Comparison of ENCODE assay signal across 1 fruit fly cellular context in the genomic region with DNA sequence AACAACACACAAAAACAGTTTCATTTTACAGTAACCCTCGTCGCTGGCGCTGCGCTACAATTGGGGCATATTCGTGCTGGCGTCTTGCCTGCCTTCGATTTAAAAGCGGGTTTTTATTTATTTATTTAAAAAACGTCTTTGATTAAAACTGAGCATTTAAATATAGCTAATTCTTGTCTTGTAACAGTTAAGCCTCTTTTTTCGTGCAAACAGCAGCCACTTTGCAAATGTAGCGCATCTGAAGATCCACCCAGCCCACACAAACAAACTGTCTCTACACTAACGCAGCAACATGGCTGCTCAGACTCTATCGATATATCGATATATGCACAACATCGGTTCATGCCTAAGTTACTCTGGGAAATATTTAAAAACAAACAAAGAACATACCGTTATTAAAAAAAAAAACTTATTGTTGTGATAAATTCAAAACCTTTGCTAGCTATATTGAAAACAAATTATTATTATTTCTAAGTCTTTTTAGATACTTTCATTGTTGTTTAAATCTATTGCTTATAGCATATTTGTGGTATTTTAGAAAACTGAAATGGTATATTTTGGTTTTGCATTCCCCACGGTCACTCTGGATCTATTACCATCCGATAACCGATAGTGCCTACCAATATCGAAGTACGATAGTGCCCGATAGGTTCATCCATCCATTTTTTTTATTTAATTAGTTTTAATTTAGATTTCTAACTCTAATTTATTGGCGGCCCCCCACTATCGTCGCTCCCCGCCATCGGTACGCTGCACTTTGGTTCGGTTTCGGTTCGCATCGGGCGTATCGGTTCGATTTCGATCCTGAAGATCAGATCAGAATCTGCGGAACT.
A peak's percentile ranks its signal among the peaks of the same experiment; 100 is the strongest.
TF ChIP-seq lines count a peak whose summit lies in the region.

A gene (minus strand): TSS at position 287 of the 833 bp plus-strand sequence.
A gene (plus strand): TSS at position 615 of the 833 bp plus-strand sequence.

TF ChIP-seq in whole organism, embryonic, 481 proteins besides CTCF, POLR2A, EP300 and RAD21 (continued from another document and continues in another):
- TF ChIP-seq Hmx (GFP tag; optimal IDR thresholded peaks at IDR 0.05; lab: Kevin White, UChicago): peak; percentile 59
- TF ChIP-seq luna (GFP tag; optimal IDR thresholded peaks at IDR 0.05; lab: Kevin White, UChicago): peak; percentile 49
- peak; percentile 82 for TF ChIP-seq Dll (GFP tag; IDR thresholded peaks at IDR 0.05; lab: Robert Waterston, UW; ENCODE audit: partially characterized antibody)
- TF ChIP-seq CG15479 (GFP tag; optimal IDR thresholded peaks at IDR 0.05; lab: Kevin White, UChicago): no peak
- TF ChIP-seq CG30403 (GFP tag; optimal IDR thresholded peaks at IDR 0.05; lab: Kevin White, UChicago): peak; percentile 90
- peak; percentile 86 for TF ChIP-seq CG13624 (GFP tag; optimal IDR thresholded peaks at IDR 0.05; lab: Kevin White, UChicago)
- TF ChIP-seq rib (GFP tag; IDR thresholded peaks at IDR 0.05; lab: Robert Waterston, UW): peak; percentile 63; the same call in 1 of the 2 replicates
- TF ChIP-seq CG7928 (GFP tag; optimal IDR thresholded peaks at IDR 0.05; lab: Kevin White, UChicago): peak; percentile 86
- TF ChIP-seq CG10654 (GFP tag; optimal IDR thresholded peaks at IDR 0.05; lab: Kevin White, UChicago): peak; percentile 82
- peak; percentile 79 for TF ChIP-seq CG9876 (GFP tag; optimal IDR thresholded peaks at IDR 0.05; lab: Kevin White, UChicago)
- peak; percentile 81 for TF ChIP-seq CG2889 (GFP tag; IDR thresholded peaks at IDR 0.05; lab: Robert Waterston, UW)
- peak; percentile 89 for TF ChIP-seq gro (GFP tag; optimal IDR thresholded peaks at IDR 0.05; lab: Kevin White, UChicago)
- peak; percentile 66; the same call in 1 of the 2 replicates for TF ChIP-seq Oaz (GFP tag; IDR thresholded peaks at IDR 0.05; lab: Robert Waterston, UW)
- peak; percentile 68; the same call in 1 of the 2 replicates for TF ChIP-seq bbx (GFP tag; IDR thresholded peaks at IDR 0.05; lab: Robert Waterston, UW; ENCODE audit: partially characterized antibody)
- TF ChIP-seq croc (GFP tag; conservative IDR thresholded peaks at IDR 0.05; lab: Robert Waterston, UW): peak; percentile 78
- peak; percentile 78 for TF ChIP-seq CG4730 (GFP tag; IDR thresholded peaks at IDR 0.05; lab: Robert Waterston, UW)
- TF ChIP-seq pum (GFP tag; optimal IDR thresholded peaks at IDR 0.05; lab: Kevin White, UChicago): peak; percentile 90
- peak; percentile 68 for TF ChIP-seq org-1 (GFP tag; optimal IDR thresholded peaks at IDR 0.05; lab: Kevin White, UChicago)
- peak; percentile 67 for TF ChIP-seq gsb (GFP tag; IDR thresholded peaks at IDR 0.05; lab: Robert Waterston, UW)
- TF ChIP-seq bsh (GFP tag; optimal IDR thresholded peaks at IDR 0.05; lab: Kevin White, UChicago): peak; percentile 51 to 86
- TF ChIP-seq Neu2 (GFP tag; optimal IDR thresholded peaks at IDR 0.05; lab: Kevin White, UChicago; ENCODE audit: borderline replicate concordance): no peak
- no peak for TF ChIP-seq crol (GFP tag; IDR thresholded peaks at IDR 0.05; lab: Robert Waterston, UW)
- TF ChIP-seq wdn (GFP tag; IDR thresholded peaks at IDR 0.05; lab: Robert Waterston, UW): peak; percentile 81
- TF ChIP-seq CG8290 (GFP tag; optimal IDR thresholded peaks at IDR 0.05; lab: Kevin White, UChicago): no peak
- peak; percentile 16 to 63 for TF ChIP-seq CG8290 (tag; optimal IDR thresholded peaks at IDR 0.05; lab: Kevin White, UChicago)
- peak; percentile 80 for TF ChIP-seq CG4328 (GFP tag; optimal IDR thresholded peaks at IDR 0.05; lab: Kevin White, UChicago)
- peak; percentile 75 for TF ChIP-seq gsb-n (tag; optimal IDR thresholded peaks at IDR 0.05; lab: Kevin White, UChicago)
- peak; percentile 89 for TF ChIP-seq ems (GFP tag; optimal IDR thresholded peaks at IDR 0.05; lab: Kevin White, UChicago)
- TF ChIP-seq lov (optimal IDR thresholded peaks at IDR 0.05; lab: Kevin White, UChicago): no peak
- peak; percentile 70; the same call in 1 of the 3 replicates for TF ChIP-seq lov (GFP tag; IDR thresholded peaks at IDR 0.05; lab: Robert Waterston, UW)
- TF ChIP-seq hth (optimal IDR thresholded peaks at IDR 0.05; lab: Kevin White, UChicago): no peak
- TF ChIP-seq dan (GFP tag; IDR thresholded peaks at IDR 0.05; lab: Robert Waterston, UW): no peak; the same call in 1 of the 2 replicates
- no peak for TF ChIP-seq Tbp (GFP tag; optimal IDR thresholded peaks at IDR 0.05; lab: Kevin White, UChicago)
- TF ChIP-seq Hsf (GFP tag; optimal IDR thresholded peaks at IDR 0.05; lab: Kevin White, UChicago): peak; percentile 92
- TF ChIP-seq HLH3B (GFP tag; IDR thresholded peaks at IDR 0.05; lab: Robert Waterston, UW): peak; percentile 86
- peak; percentile 75; the same call in 1 of the 2 replicates for TF ChIP-seq Taf1 (GFP tag; IDR thresholded peaks at IDR 0.05; lab: Robert Waterston, UW)
- TF ChIP-seq Hr78 (GFP tag; optimal IDR thresholded peaks at IDR 0.05; lab: Kevin White, UChicago): peak in 1 of 2 experiments; percentile 23
- TF ChIP-seq nerfin-2 (GFP tag; IDR thresholded peaks at IDR 0.05; lab: Robert Waterston, UW; ENCODE audit: partially characterized antibody): peak; percentile 58; the same call in 1 of the 2 replicates
- peak; percentile 82 for TF ChIP-seq Mrtf (GFP tag; IDR thresholded peaks at IDR 0.05; lab: Robert Waterston, UW)
- TF ChIP-seq HmgD (GFP tag; optimal IDR thresholded peaks at IDR 0.05; lab: Kevin White, UChicago): peak; percentile 80
- peak; percentile 83 for TF ChIP-seq pnt (GFP tag; optimal IDR thresholded peaks at IDR 0.05; lab: Kevin White, UChicago)
- peak; percentile 94 for TF ChIP-seq Ptx1 (GFP tag; IDR thresholded peaks at IDR 0.05; lab: Robert Waterston, UW)
- TF ChIP-seq zen (tag; optimal IDR thresholded peaks at IDR 0.05; lab: Kevin White, UChicago): peak; percentile 52
- TF ChIP-seq CG7556 (GFP tag; optimal IDR thresholded peaks at IDR 0.05; lab: Kevin White, UChicago): peak; percentile 74
- peak; percentile 91 for TF ChIP-seq Chrac-16 (GFP tag; optimal IDR thresholded peaks at IDR 0.05; lab: Kevin White, UChicago)
- TF ChIP-seq CG10366 (GFP tag; IDR thresholded peaks at IDR 0.05; lab: Robert Waterston, UW): peak; percentile 86
- peak; percentile 31 for TF ChIP-seq CG7987 (GFP tag; optimal IDR thresholded peaks at IDR 0.05; lab: Kevin White, UChicago)
- TF ChIP-seq usp (GFP tag; optimal IDR thresholded peaks at IDR 0.05; lab: Kevin White, UChicago): no peak
- peak; percentile 68 for TF ChIP-seq CG6813 (GFP tag; optimal IDR thresholded peaks at IDR 0.05; lab: Kevin White, UChicago)
- peak; percentile 72 for TF ChIP-seq fd3F (GFP tag; optimal IDR thresholded peaks at IDR 0.05; lab: Kevin White, UChicago)
- peak; percentile 84 for TF ChIP-seq her (GFP tag; optimal IDR thresholded peaks at IDR 0.05; lab: Kevin White, UChicago)
- peak; percentile 89 for TF ChIP-seq Elba2 (GFP tag; optimal IDR thresholded peaks at IDR 0.05; lab: Kevin White, UChicago)
- TF ChIP-seq CG8478 (optimal IDR thresholded peaks at IDR 0.05; lab: Kevin White, UChicago): no peak
- TF ChIP-seq Myb (GFP tag; optimal IDR thresholded peaks at IDR 0.05; lab: Kevin White, UChicago): peak; percentile 72
- TF ChIP-seq stc (GFP tag; IDR thresholded peaks at IDR 0.05; lab: Robert Waterston, UW): peak; percentile 88
- peak; percentile 91 for TF ChIP-seq ken (GFP tag; IDR thresholded peaks at IDR 0.05; lab: Robert Waterston, UW)
- peak; percentile 69 for TF ChIP-seq CG12104 (GFP tag; optimal IDR thresholded peaks at IDR 0.05; lab: Kevin White, UChicago)
- peak; percentile 79 for TF ChIP-seq eyg (GFP tag; optimal IDR thresholded peaks at IDR 0.05; lab: Kevin White, UChicago)
- TF ChIP-seq en (GFP tag; optimal IDR thresholded peaks at IDR 0.05; lab: Kevin White, UChicago): peak; percentile 41
- TF ChIP-seq Blimp-1 (GFP tag; optimal IDR thresholded peaks at IDR 0.05; lab: Kevin White, UChicago): peak; percentile 69
- TF ChIP-seq CG11085 (GFP tag; IDR thresholded peaks at IDR 0.05; lab: Robert Waterston, UW): peak; percentile 76
- peak; percentile 83 for TF ChIP-seq CG17361 (GFP tag; IDR thresholded peaks at IDR 0.05; lab: Robert Waterston, UW)
- TF ChIP-seq CG6683 (GFP tag; optimal IDR thresholded peaks at IDR 0.05; lab: Kevin White, UChicago): peak; percentile 33
- TF ChIP-seq gfzf (GFP tag; optimal IDR thresholded peaks at IDR 0.05; lab: Kevin White, UChicago): peak; percentile 62
- TF ChIP-seq CG11560 (tag; IDR thresholded peaks at IDR 0.05; lab: Robert Waterston, UW): peak; percentile 73
- peak; percentile 68; the same call in 2 of the 4 replicates for TF ChIP-seq chinmo (GFP tag; IDR thresholded peaks at IDR 0.05; lab: Robert Waterston, UW; ENCODE audit: partially characterized antibody)
- no peak for TF ChIP-seq cg (GFP tag; optimal IDR thresholded peaks at IDR 0.05; lab: Kevin White, UChicago)
- no peak for TF ChIP-seq bowl (GFP tag; IDR thresholded peaks at IDR 0.05; lab: Robert Waterston, UW)
- peak; percentile 79 for TF ChIP-seq ssp (GFP tag; IDR thresholded peaks at IDR 0.05; lab: Robert Waterston, UW)
- peak; percentile 93 for TF ChIP-seq Xbp1 (GFP tag; optimal IDR thresholded peaks at IDR 0.05; lab: Kevin White, UChicago)
- TF ChIP-seq Antp (GFP tag; optimal IDR thresholded peaks at IDR 0.05; lab: Kevin White, UChicago): peak; percentile 91
- peak; percentile 77 for TF ChIP-seq H15 (GFP tag; IDR thresholded peaks at IDR 0.05; lab: Robert Waterston, UW)
- peak; percentile 76 for TF ChIP-seq CG14710 (tag; optimal IDR thresholded peaks at IDR 0.05; lab: Kevin White, UChicago)
- peak; percentile 87 to 90 for TF ChIP-seq dpn (GFP tag; optimal IDR thresholded peaks at IDR 0.05; lab: Kevin White, UChicago)
- TF ChIP-seq Lim3 (GFP tag; IDR thresholded peaks at IDR 0.05; lab: Robert Waterston, UW): 0 out of 2 replicates have a peak, but pooled peaks have one; percentile 55
- TF ChIP-seq fd102C (GFP tag; optimal IDR thresholded peaks at IDR 0.05; lab: Kevin White, UChicago): peak; percentile 50
- TF ChIP-seq Dbx (GFP tag; IDR thresholded peaks at IDR 0.05; lab: Robert Waterston, UW): peak; percentile 86
- TF ChIP-seq CG3281 (GFP tag; optimal IDR thresholded peaks at IDR 0.05; lab: Kevin White, UChicago): peak; percentile 92
- peak; percentile 87 for TF ChIP-seq CG4424 (GFP tag; optimal IDR thresholded peaks at IDR 0.05; lab: Kevin White, UChicago)
- TF ChIP-seq vvl (GFP tag; IDR thresholded peaks at IDR 0.05; lab: Robert Waterston, UW): peak; percentile 92
- TF ChIP-seq GATAe (GFP tag; conservative IDR thresholded peaks at IDR 0.05; lab: Robert Waterston, UW): no peak
- peak; percentile 59 for TF ChIP-seq CG18011 (GFP tag; optimal IDR thresholded peaks at IDR 0.05; lab: Kevin White, UChicago)
- peak; percentile 82 for TF ChIP-seq Meics (GFP tag; optimal IDR thresholded peaks at IDR 0.05; lab: Kevin White, UChicago)
- TF ChIP-seq Max (GFP tag; optimal IDR thresholded peaks at IDR 0.05; lab: Kevin White, UChicago): peak; percentile 68
- peak; percentile 81 for TF ChIP-seq CG12744 (GFP tag; optimal IDR thresholded peaks at IDR 0.05; lab: Kevin White, UChicago)
- TF ChIP-seq corto (GFP tag; optimal IDR thresholded peaks at IDR 0.05; lab: Kevin White, UChicago): no peak
- TF ChIP-seq CG14050 (GFP tag; IDR thresholded peaks at IDR 0.05; lab: Robert Waterston, UW): peak; percentile 83
- TF ChIP-seq fd96Cb (tag; optimal IDR thresholded peaks at IDR 0.05; lab: Kevin White, UChicago): peak; percentile 84
- peak; percentile 88 for TF ChIP-seq Dad (GFP tag; optimal IDR thresholded peaks at IDR 0.05; lab: Kevin White, UChicago)
- TF ChIP-seq unc-4 (GFP tag; IDR thresholded peaks at IDR 0.05; lab: Robert Waterston, UW; ENCODE audit: partially characterized antibody): peak; percentile 67
- TF ChIP-seq CG9817 (tag; optimal IDR thresholded peaks at IDR 0.05; lab: Kevin White, UChicago): peak; percentile 90
- peak; percentile 68 for TF ChIP-seq CG18764 (GFP tag; optimal IDR thresholded peaks at IDR 0.05; lab: Kevin White, UChicago)
- TF ChIP-seq TFAM (GFP tag; optimal IDR thresholded peaks at IDR 0.05; lab: Kevin White, UChicago): peak; percentile 5
- peak; percentile 78 for TF ChIP-seq CG10979 (tag; optimal IDR thresholded peaks at IDR 0.05; lab: Kevin White, UChicago)
- TF ChIP-seq Abd-B (GFP tag; optimal IDR thresholded peaks at IDR 0.05; lab: Kevin White, UChicago): peak; percentile 81
- peak; percentile 89 for TF ChIP-seq CG9609 (GFP tag; optimal IDR thresholded peaks at IDR 0.05; lab: Kevin White, UChicago)
- peak; percentile 41 for TF ChIP-seq Jarid2 (GFP tag; optimal IDR thresholded peaks at IDR 0.05; lab: Kevin White, UChicago)
- peak; percentile 69 for TF ChIP-seq oc (tag; optimal IDR thresholded peaks at IDR 0.05; lab: Kevin White, UChicago)
- TF ChIP-seq hkb (optimal IDR thresholded peaks at IDR 0.05; lab: Kevin White, UChicago): peak; percentile 86
- TF ChIP-seq hkb (GFP tag; IDR thresholded peaks at IDR 0.05; lab: Robert Waterston, UW): peak; percentile 86
- peak; percentile 76 for TF ChIP-seq schlank (tag; optimal IDR thresholded peaks at IDR 0.05; lab: Kevin White, UChicago)
- TF ChIP-seq CG7745 (tag; optimal IDR thresholded peaks at IDR 0.05; lab: Kevin White, UChicago): peak; percentile 64
- peak; percentile 88 for TF ChIP-seq Hmr (GFP tag; optimal IDR thresholded peaks at IDR 0.05; lab: Kevin White, UChicago)
- TF ChIP-seq ftz-f1 (GFP tag; optimal IDR thresholded peaks at IDR 0.05; lab: Kevin White, UChicago): no peak
- peak; percentile 88 for TF ChIP-seq az2 (GFP tag; optimal IDR thresholded peaks at IDR 0.05; lab: Kevin White, UChicago)
- peak; percentile 90 for TF ChIP-seq CG14441 (GFP tag; IDR thresholded peaks at IDR 0.05; lab: Robert Waterston, UW)
- peak; percentile 87 for TF ChIP-seq tin (GFP tag; optimal IDR thresholded peaks at IDR 0.05; lab: Kevin White, UChicago)
- peak; percentile 87 for TF ChIP-seq nmo (GFP tag; optimal IDR thresholded peaks at IDR 0.05; lab: Kevin White, UChicago)
- TF ChIP-seq shn (GFP tag; optimal IDR thresholded peaks at IDR 0.05; lab: Kevin White, UChicago): peak; percentile 91
- peak; percentile 83 for TF ChIP-seq CG16815 (GFP tag; optimal IDR thresholded peaks at IDR 0.05; lab: Kevin White, UChicago)
- peak; percentile 71 for TF ChIP-seq NC2α (GFP tag; optimal IDR thresholded peaks at IDR 0.05; lab: Kevin White, UChicago)
- TF ChIP-seq CG1647 (GFP tag; optimal IDR thresholded peaks at IDR 0.05; lab: Kevin White, UChicago): peak; percentile 86
- TF ChIP-seq hbn (GFP tag; IDR thresholded peaks at IDR 0.05; lab: Robert Waterston, UW; ENCODE audit: partially characterized antibody): 0 out of 2 replicates have a peak, but pooled peaks have one; percentile 47
- TF ChIP-seq Sox100B (GFP tag; optimal IDR thresholded peaks at IDR 0.05; lab: Kevin White, UChicago): peak; percentile 69
- peak; percentile 83 for TF ChIP-seq CG12155 (GFP tag; optimal IDR thresholded peaks at IDR 0.05; lab: Kevin White, UChicago)
- TF ChIP-seq ham (GFP tag; IDR thresholded peaks at IDR 0.05; lab: Robert Waterston, UW): peak; percentile 66; the same call in 1 of the 2 replicates
- peak; percentile 68 for TF ChIP-seq CG3163 (GFP tag; optimal IDR thresholded peaks at IDR 0.05; lab: Kevin White, UChicago)
